Worm (Caenorhabditis elegans): ENCODE results near the gene fbxb-97.

The fbxb-97 gene

DNA sequence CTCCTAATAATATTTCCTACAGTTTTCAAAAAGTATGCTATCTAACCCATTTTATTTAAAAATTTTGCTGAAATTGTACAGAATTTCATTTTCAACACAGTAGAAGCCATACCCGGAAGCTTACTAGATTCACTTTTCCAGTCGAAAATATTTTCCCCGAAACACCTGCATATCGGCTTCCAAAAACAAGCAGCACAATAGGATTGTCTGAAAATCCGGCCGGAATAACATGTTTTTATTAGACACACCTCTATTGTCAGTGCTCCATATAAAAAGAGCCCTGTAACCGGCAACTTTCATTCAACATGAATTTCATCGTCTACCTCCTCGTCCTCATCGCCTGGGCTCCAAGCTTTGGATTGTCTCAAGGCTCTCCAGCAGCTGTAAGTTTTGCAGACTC, 4.5 kb upstream of the fbxb-97 start, which contains the start of gene C52E2.2:
TSS of gene C52E2.2 (plus strand) at position 301 of the 400 bp plus-strand sequence.
- no peak for TF ChIP-seq skn-1 (tag; optimal IDR thresholded peaks at IDR 0.05)
- no peak for TF ChIP-seq mml-1 (tag; optimal IDR thresholded peaks at IDR 0.05)
- TF ChIP-seq nhr-67 (tag; optimal IDR thresholded peaks at IDR 0.05) = no peak
- TF ChIP-seq pha-4 (tag; optimal IDR thresholded peaks at IDR 0.05) = no peak
- TF ChIP-seq hmg-11 (tag; optimal IDR thresholded peaks at IDR 0.05) = no peak
- TF ChIP-seq unc-39 (tag; optimal IDR thresholded peaks at IDR 0.05) = no peak
- no peak for TF ChIP-seq egl-27 (tag; optimal IDR thresholded peaks at IDR 0.05)
- TF ChIP-seq nhr-77 (tag; optimal IDR thresholded peaks at IDR 0.05) = no peak
- no peak for TF ChIP-seq fkh-2 (tag; optimal IDR thresholded peaks at IDR 0.05)
- no peak for TF ChIP-seq ceh-16 (tag; optimal IDR thresholded peaks at IDR 0.05)
- no peak for TF ChIP-seq nhr-43 (tag; optimal IDR thresholded peaks at IDR 0.05; ENCODE audit: poor library complexity, severe bottlenecking)
- no peak for TF ChIP-seq nfya-1 (tag; optimal IDR thresholded peaks at IDR 0.05; ENCODE audit: insufficient read depth)
- TF ChIP-seq jun-1 (tag; optimal IDR thresholded peaks at IDR 0.05) = no peak
- no peak for TF ChIP-seq nhr-23 (tag; optimal IDR thresholded peaks at IDR 0.05)
- TF ChIP-seq elt-1 (tag; optimal IDR thresholded peaks at IDR 0.05) = no peak
- TF ChIP-seq ceh-28 (tag; optimal IDR thresholded peaks at IDR 0.05) = no peak

DNA sequence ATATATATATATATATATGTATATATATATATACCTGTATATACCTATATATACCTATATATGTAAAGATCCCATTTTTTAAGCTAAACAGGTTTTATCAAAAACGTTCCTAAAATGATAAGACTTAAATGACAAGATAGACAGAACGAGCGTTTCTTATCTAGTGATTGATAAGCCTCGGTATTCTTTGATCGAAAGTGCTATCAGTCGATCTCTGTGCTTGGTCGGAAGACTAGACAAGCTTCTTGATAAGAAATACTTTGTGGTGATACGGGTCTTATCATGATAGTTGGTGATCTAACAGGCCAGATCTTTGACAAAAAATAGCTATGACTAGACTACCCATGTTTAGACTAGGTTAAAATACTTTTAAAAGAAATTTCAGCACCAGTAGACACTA, 3.8 kb upstream of the fbxb-97 start:
- peak; percentile 44 for TF ChIP-seq egl-27 (tag; optimal IDR thresholded peaks at IDR 0.05)
- peak; percentile 99 for TF ChIP-seq pqm-1 (tag; optimal IDR thresholded peaks at IDR 0.05)
- TF ChIP-seq ztf-11 (tag; optimal IDR thresholded peaks at IDR 0.05) = no peak
- TF ChIP-seq jun-1 (tag; optimal IDR thresholded peaks at IDR 0.05) = peak; percentile 96
- TF ChIP-seq ama-1 (optimal IDR thresholded peaks at IDR 0.05) = no peak
- TF ChIP-seq elt-2 (tag; optimal IDR thresholded peaks at IDR 0.05) = peak; percentile 100
- peak; percentile 52 for TF ChIP-seq pha-4 (tag; optimal IDR thresholded peaks at IDR 0.05)
- peak; percentile 85 for TF ChIP-seq nhr-43 (tag; optimal IDR thresholded peaks at IDR 0.05; ENCODE audit: poor library complexity, severe bottlenecking)
- TF ChIP-seq nhr-76 (tag; optimal IDR thresholded peaks at IDR 0.05) = no peak
- TF ChIP-seq sea-2 (GFP tag; optimal IDR thresholded peaks at IDR 0.05) = no peak

DNA sequence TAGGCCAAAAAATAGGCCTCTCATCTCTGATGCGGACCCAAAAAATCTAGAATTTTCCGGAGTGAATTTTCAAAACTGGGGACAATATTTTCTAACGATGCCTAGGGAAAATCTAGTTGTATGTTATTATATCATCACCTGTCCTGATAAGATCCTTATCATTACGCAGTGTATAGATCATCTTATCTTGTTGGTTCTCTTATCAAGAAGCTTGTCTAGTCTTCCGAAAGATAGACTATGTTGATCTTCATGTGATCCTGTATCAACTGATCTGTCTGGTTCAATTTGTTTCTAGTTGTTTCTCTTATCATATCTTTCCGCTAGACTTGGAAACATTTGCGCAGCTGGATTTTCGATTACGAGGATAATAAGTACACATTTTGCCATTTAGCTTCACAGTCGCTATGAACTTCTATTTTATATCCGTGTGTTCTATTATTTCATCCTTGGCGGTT, 2.9 kb upstream of the fbxb-97 start, which contains the start of gene C52E2.3:
TSS of gene C52E2.3 (plus strand) at position 405 of the 455 bp plus-strand sequence.
- TF ChIP-seq elt-3 (tag; optimal IDR thresholded peaks at IDR 0.05) (peak in 1 of 3 experiments; percentile 28), nhr-43 (tag; optimal IDR thresholded peaks at IDR 0.05; ENCODE audit: poor library complexity, severe bottlenecking) (peak; percentile 64), elt-2 (tag; optimal IDR thresholded peaks at IDR 0.05) (peak; percentile 51), tbx-2 (tag; optimal IDR thresholded peaks at IDR 0.05) (no peak)

DNA sequence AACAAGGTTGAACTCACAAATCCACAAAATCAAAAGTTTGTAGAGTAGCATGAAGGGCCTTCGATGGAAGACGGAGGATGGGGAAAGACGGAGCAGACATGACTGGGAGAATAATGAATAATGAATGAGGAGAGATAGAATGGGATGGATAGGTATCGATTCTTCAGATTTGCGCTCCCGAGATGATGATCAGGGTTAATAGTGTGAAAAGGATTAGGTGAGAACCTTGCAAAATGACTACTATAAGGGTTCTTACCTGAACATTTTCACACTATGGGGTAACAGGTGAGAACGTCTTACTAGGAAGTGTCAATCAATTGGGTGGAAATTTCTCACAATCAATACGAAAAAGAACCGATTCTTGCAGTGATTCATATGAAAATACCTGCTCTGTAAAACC, 2.3 kb upstream of the fbxb-97 start, which contains the start of gene fbxb-96:
TSS of gene fbxb-96 (minus strand) at position 101 of the 400 bp plus-strand sequence.
- TF ChIP-seq eor-1 (tag; optimal IDR thresholded peaks at IDR 0.05) = no peak
- no peak for TF ChIP-seq nhr-28 (tag; optimal IDR thresholded peaks at IDR 0.05)
- no peak for TF ChIP-seq hmg-11 (tag; optimal IDR thresholded peaks at IDR 0.05)
- no peak for TF ChIP-seq nhr-77 (tag; optimal IDR thresholded peaks at IDR 0.05)
- TF ChIP-seq elt-2 (tag; optimal IDR thresholded peaks at IDR 0.05) = no peak
- no peak for TF ChIP-seq nhr-25 (tag; optimal IDR thresholded peaks at IDR 0.05)

DNA sequence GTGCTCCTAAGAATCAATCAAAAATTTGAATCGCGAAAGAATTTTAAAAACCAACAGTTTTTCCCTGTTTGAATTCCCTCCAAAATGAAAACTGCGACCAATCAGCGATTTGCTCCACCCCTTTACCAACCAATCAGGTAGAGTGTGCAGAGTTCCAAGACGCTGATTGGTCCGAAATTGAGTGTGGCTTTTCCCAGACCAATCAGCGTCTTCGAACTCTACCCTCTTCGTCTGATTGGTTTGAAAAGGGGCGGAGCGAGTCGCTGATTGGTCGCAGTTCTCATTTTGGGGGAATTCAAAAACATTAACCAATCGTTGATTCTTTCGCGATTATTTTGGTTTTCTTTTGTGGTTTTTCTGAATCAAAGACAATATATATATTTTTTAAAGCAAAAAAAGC, 3.4 kb downstream of the fbxb-97 start:
- no peak for TF ChIP-seq ZK546.5 (tag; optimal IDR thresholded peaks at IDR 0.05)
- TF ChIP-seq nfya-1 (tag; optimal IDR thresholded peaks at IDR 0.05; ENCODE audit: insufficient read depth) = peak; percentile 22

DNA sequence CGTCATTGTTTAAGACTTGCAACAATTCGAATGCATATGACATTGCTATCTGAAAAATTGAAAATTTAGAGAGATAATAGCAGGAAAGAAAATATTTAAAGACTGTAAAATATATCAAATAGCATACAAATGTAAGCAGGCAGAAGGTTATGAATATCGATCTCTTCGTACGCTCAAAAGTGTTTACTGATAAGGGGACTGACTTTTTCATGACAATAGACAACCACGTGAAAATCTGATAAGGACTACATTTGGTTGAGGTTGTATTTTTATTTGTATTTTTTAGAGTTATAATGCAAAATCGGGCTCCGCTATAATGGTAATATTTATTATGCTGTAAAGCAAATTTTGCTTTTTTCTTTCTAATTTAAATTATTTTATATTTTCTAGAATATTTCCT, 5.1 kb downstream of the fbxb-97 start, which contains the start of the genes C52E2.5 and C52E2.4:
TSS of gene C52E2.5 (minus strand) at position 43 of the 400 bp plus-strand sequence.
TSS of gene C52E2.4 (plus strand) at position 252 of the 400 bp plus-strand sequence.
- peak; percentile 73 for TF ChIP-seq pha-4 (tag; optimal IDR thresholded peaks at IDR 0.05)
- TF ChIP-seq nhr-76 (tag; optimal IDR thresholded peaks at IDR 0.05) = no peak
- TF ChIP-seq jun-1 (tag; optimal IDR thresholded peaks at IDR 0.05) = peak; percentile 20
- no peak for TF ChIP-seq ceh-28 (tag; optimal IDR thresholded peaks at IDR 0.05)
- TF ChIP-seq skn-1 (tag; optimal IDR thresholded peaks at IDR 0.05) = peak; percentile 17
- TF ChIP-seq elt-2 (tag; optimal IDR thresholded peaks at IDR 0.05) = peak; percentile 94

DNA sequence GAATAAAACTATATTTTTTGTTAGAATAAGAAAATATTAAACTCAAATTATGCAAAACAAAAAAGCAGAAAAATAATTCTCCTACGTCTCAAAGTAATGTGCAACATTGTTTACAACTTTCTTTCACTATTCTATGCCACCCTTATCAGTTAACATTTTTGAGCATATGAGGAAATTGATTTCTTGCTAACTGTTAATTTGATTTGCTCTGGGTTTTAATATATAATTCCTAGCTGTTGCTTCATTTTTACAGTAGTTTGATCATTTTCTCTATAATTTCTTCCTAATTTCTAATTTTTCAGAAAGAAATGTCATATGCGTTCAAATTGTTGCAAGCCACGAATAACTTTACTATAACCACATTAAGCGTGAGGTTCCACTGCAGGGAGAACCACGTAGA, 11.8 kb downstream of the fbxb-97 start, which contains the start of gene T08E11.1:
TSS of gene T08E11.1 (plus strand) at position 301 of the 400 bp plus-strand sequence.
- TF ChIP-seq mdl-1 (tag; optimal IDR thresholded peaks at IDR 0.05) = no peak
- peak; percentile 8 for TF ChIP-seq elt-2 (tag; optimal IDR thresholded peaks at IDR 0.05)

Measured in whole organism, L3 larva.